Worm (Caenorhabditis elegans): Measurements from ENCODE around the gene srv-2.

- no peak for TF ChIP-seq W03F9.2 (tag; optimal IDR thresholded peaks at IDR 0.05)
- no peak for TF ChIP-seq dao-5 (tag; optimal IDR thresholded peaks at IDR 0.05)
- no peak for TF ChIP-seq him-1 (tag; optimal IDR thresholded peaks at IDR 0.05)
Measured at ce11 chrII:10594312-10594711, 7.8 kb downstream of the srv-2 start.

Measured in whole organism, L4/young adult.